Worm (Caenorhabditis elegans) whole organism, L4 larva: ENCODE results near the gene cyp-31A3.

Source experiments
- nhr-11 ChIP-seq: fragments of 150-350 bp; optimal IDR thresholded peaks from 2 replicates; lab custom pipeline; 2014; ENCODE audit warnings: missing biosample characterization, missing genetic modification characterization
- nhr-6 ChIP-seq: fragments of 150-350 bp; optimal IDR thresholded peaks from 2 replicates; lab custom pipeline; 2014; ENCODE audit warnings: missing biosample characterization, missing genetic modification characterization
- nhr-77 ChIP-seq: fragments of 150-350 bp; optimal IDR thresholded peaks from 2 replicates; lab custom pipeline; 2014; ENCODE audit warnings: missing biosample characterization, missing genetic modification characterization
- pqm-1 ChIP-seq: sonication (generic microtip); optimal IDR thresholded peaks from 2 replicates; lab custom pipeline; 2017; ENCODE audit warnings: missing biosample characterization, missing genetic modification characterization

- TF ChIP-seq nhr-77 (tag; lab: Kevin White, UChicago) (peak; percentile 42), nhr-6 (tag; lab: Kevin White, UChicago) (peak; percentile 61), nhr-11 (tag; lab: Kevin White, UChicago) (peak; percentile 52), pqm-1 (tag; lab: Kevin White, UChicago) (peak; percentile 5)
Observed at ce11 chrIV:4748408-4749105, 12.3 kb upstream of the cyp-31A3 start, which contains the start of gene cyc-2.1.
